Worm (Caenorhabditis elegans) whole organism, L4/young adult: ENCODE results near the gene bub-3.

Experiments used
- W03F9.2 ChIP-seq: fragments of 150-350 bp; optimal IDR thresholded peaks from 2 replicates; lab custom pipeline; 2014; ENCODE audit warnings: missing biosample characterization, missing genetic modification characterization
- dao-5 ChIP-seq: sonication (generic microtip); optimal IDR thresholded peaks from 2 replicates; lab custom pipeline; 2016; ENCODE audit warnings: missing genotype, missing genetic modification characterization, moderate library complexity, missing compliant biosample characterization
- him-1 ChIP-seq: sonication (generic microtip); optimal IDR thresholded peaks from 2 replicates; lab custom pipeline; 2016; ENCODE audit warnings: missing genotype, missing genetic modification reagents, missing genetic modification characterization, missing compliant biosample characterization

ce11 chrII:13758108-13758507, 32.2 kb downstream of the bub-3 start, which contains the start of gene arrd-13:
- no peak for TF ChIP-seq him-1 (tag; lab: Kevin White, UChicago)
- TF ChIP-seq dao-5 (tag; lab: Kevin White, UChicago), result no peak
- TF ChIP-seq W03F9.2, result no peak
